Fruit fly (Drosophila melanogaster) whole organism, embryonic: ENCODE results near the gene ND-B17.
A peak's percentile ranks its signal among the peaks of the same experiment; 100 is the strongest.

Experiments used
- B-H1 ChIP-seq: fragments of 200-800 bp; sonication (Bioruptor generic); IDR thresholded peaks from 3 replicates; pipeline ENCODE4 v1.3.6; 2022; ENCODE audit warnings: missing biosample characterization, missing genetic modification characterization
- BEAF-32 ChIP-seq: fragments of 200-800 bp; sonication (Bioruptor generic); optimal IDR thresholded peaks from 3 replicates; lab custom pipeline; 2017; ENCODE audit warnings: missing biosample characterization, missing genetic modification characterization, mild to moderate bottlenecking, moderate library complexity, missing genetic modification reagents
- CG10431 ChIP-seq: fragments of 200-800 bp; sonication (Bioruptor generic); optimal IDR thresholded peaks from 3 replicates; lab custom pipeline; 2018; ENCODE audit warnings: missing biosample characterization, mild to moderate bottlenecking, missing genetic modification characterization
- CG12219 ChIP-seq: fragments of 200-800 bp; sonication (Bioruptor generic); optimal IDR thresholded peaks from 3 replicates; lab custom pipeline; 2018; ENCODE audit warnings: missing biosample characterization, mild to moderate bottlenecking, missing genetic modification characterization
- CG14860 ChIP-seq: fragments of 200-800 bp; sonication (Bioruptor generic); IDR thresholded peaks from 3 replicates; pipeline ENCODE4 v1.3.6; 2022; ENCODE audit warnings: missing biosample characterization, missing genetic modification characterization; ENCODE audit not compliant: partially characterized antibody
- CG17328 ChIP-seq: fragments of 200-800 bp; sonication (Bioruptor generic); IDR thresholded peaks from 2 replicates; pipeline ENCODE4 v1.3.6; 2022; ENCODE audit warnings: missing biosample characterization, missing genetic modification characterization
- CG31224 ChIP-seq: fragments of 200-800 bp; sonication (Bioruptor generic); IDR thresholded peaks from 2 replicates; pipeline ENCODE4 v1.3.6; 2022; ENCODE audit warnings: missing biosample characterization, missing genetic modification characterization
- CG4404 ChIP-seq: fragments of 200-800 bp; sonication (Bioruptor generic); IDR thresholded peaks from 2 replicates; pipeline ENCODE4 v1.3.6; 2022; ENCODE audit warnings: missing biosample characterization, missing genetic modification characterization
- CG5245 ChIP-seq: fragments of 200-800 bp; sonication (Bioruptor generic); optimal IDR thresholded peaks from 3 replicates; lab custom pipeline; 2016; ENCODE audit warnings: missing biosample characterization, missing genetic modification characterization
- CG7357 ChIP-seq: fragments of 200-800 bp; sonication (Bioruptor generic); IDR thresholded peaks from 3 replicates; pipeline ENCODE4 v1.3.6; 2022; ENCODE audit warnings: missing biosample characterization, missing genetic modification characterization
- CG8290 ChIP-seq, 3 experiments: fragments of 200-800 bp; sonication (Bioruptor generic); optimal IDR thresholded peaks; 2 replicates each; lab custom pipeline; 2016 to 2019; ENCODE audit warnings: missing biosample characterization in 3 of 3, missing genetic modification characterization in 3 of 3, mild to moderate bottlenecking in 2 of 3, moderate library complexity in 1 of 3
- CG8478 ChIP-seq: fragments of >200 bp; optimal IDR thresholded peaks from 2 replicates; lab custom pipeline; 2018
- CG9215 ChIP-seq: fragments of 200-800 bp; sonication (Bioruptor generic); IDR thresholded peaks from 2 replicates; pipeline ENCODE4 v1.3.6; 2022; ENCODE audit warnings: missing biosample characterization, missing genetic modification characterization
- CHES-1-like ChIP-seq: fragments of 200-800 bp; sonication (Bioruptor generic); optimal IDR thresholded peaks from 2 replicates; lab custom pipeline; 2016; ENCODE audit warnings: missing biosample characterization, missing genetic modification characterization
- CoRest ChIP-seq: fragments of 200-800 bp; sonication (Bioruptor generic); optimal IDR thresholded peaks from 3 replicates; lab custom pipeline; 2018; ENCODE audit warnings: missing biosample characterization, mild to moderate bottlenecking, missing genetic modification characterization, moderate library complexity
- Dp ChIP-seq: fragments of 200-800 bp; sonication (Bioruptor generic); optimal IDR thresholded peaks from 2 replicates; lab custom pipeline; 2018; ENCODE audit warnings: missing biosample characterization, mild to moderate bottlenecking, missing genetic modification characterization, moderate library complexity
- Drgx ChIP-seq: fragments of 200-800 bp; sonication (Bioruptor generic); IDR thresholded peaks from 2 replicates; pipeline ENCODE4 v1.3.6; 2022; ENCODE audit warnings: missing biosample characterization, missing genetic modification characterization
- E2f2 ChIP-seq: fragments of 200-800 bp; sonication (Bioruptor generic); IDR thresholded peaks from 2 replicates; pipeline ENCODE4 v1.3.6; 2022; ENCODE audit warnings: missing biosample characterization, missing genetic modification characterization
- Fer3 ChIP-seq: fragments of 200-800 bp; sonication (Bioruptor generic); optimal IDR thresholded peaks from 2 replicates; lab custom pipeline; 2018; ENCODE audit warnings: missing biosample characterization, mild to moderate bottlenecking, missing genetic modification characterization, moderate library complexity
- Hr3 ChIP-seq: fragments of 200-800 bp; sonication (Bioruptor generic); optimal IDR thresholded peaks from 3 replicates; lab custom pipeline; 2016; ENCODE audit warnings: missing biosample characterization, missing genetic modification characterization
- Jarid2 ChIP-seq: fragments of 200-800 bp; sonication (Bioruptor generic); optimal IDR thresholded peaks from 3 replicates; lab custom pipeline; 2017; ENCODE audit warnings: mild to moderate bottlenecking, missing biosample characterization, missing genetic modification reagents, missing genetic modification characterization
- Kr ChIP-seq: fragments of 200-800 bp; sonication (Bioruptor generic); optimal IDR thresholded peaks from 2 replicates; lab custom pipeline; 2017; ENCODE audit warnings: missing biosample characterization, mild to moderate bottlenecking, missing genetic modification characterization
- Lhr ChIP-seq: fragments of 200-800 bp; sonication (Bioruptor generic); optimal IDR thresholded peaks from 3 replicates; lab custom pipeline; 2017; ENCODE audit warnings: mild to moderate bottlenecking, missing biosample characterization, missing genetic modification reagents, missing genetic modification characterization
- MBD-R2 ChIP-seq: fragments of 200-800 bp; sonication (Bioruptor generic); IDR thresholded peaks from 2 replicates; pipeline ENCODE4 v1.3.6; 2022; ENCODE audit warnings: missing biosample characterization, missing genetic modification characterization
- NC2β ChIP-seq: fragments of 200-800 bp; sonication (Bioruptor generic); optimal IDR thresholded peaks from 2 replicates; lab custom pipeline; 2016; ENCODE audit warnings: missing biosample characterization, missing genetic modification characterization
- Scr ChIP-seq: fragments of 200-800 bp; sonication (Bioruptor generic); IDR thresholded peaks from 2 replicates; pipeline ENCODE4 v1.3.6; 2022; ENCODE audit warnings: missing biosample characterization, missing genetic modification characterization; ENCODE audit not compliant: partially characterized antibody
- Sin3A ChIP-seq: fragments of >200 bp; optimal IDR thresholded peaks from 2 replicates; lab custom pipeline; 2018
- Sox100B ChIP-seq: fragments of 200-800 bp; sonication (Bioruptor generic); optimal IDR thresholded peaks from 3 replicates; lab custom pipeline; 2018; ENCODE audit warnings: missing biosample characterization, mild to moderate bottlenecking, missing genetic modification characterization
- Spps ChIP-seq: fragments of 200-800 bp; sonication (Bioruptor generic); optimal IDR thresholded peaks from 2 replicates; lab custom pipeline; 2018; ENCODE audit warnings: missing biosample characterization, mild to moderate bottlenecking, missing genetic modification characterization
- ab ChIP-seq: fragments of 200-800 bp; sonication (Bioruptor generic); optimal IDR thresholded peaks from 2 replicates; lab custom pipeline; 2016; ENCODE audit warnings: missing biosample characterization, missing genetic modification characterization
- abd-A ChIP-seq: fragments of 200-800 bp; sonication (Bioruptor generic); optimal IDR thresholded peaks from 3 replicates; lab custom pipeline; 2019; ENCODE audit warnings: missing biosample characterization, mild to moderate bottlenecking, missing genetic modification characterization, moderate library complexity
- amos ChIP-seq: fragments of 200-800 bp; sonication (Bioruptor generic); IDR thresholded peaks from 2 replicates; pipeline ENCODE4 v1.3.6; 2022; ENCODE audit warnings: missing biosample characterization, missing genetic modification characterization; ENCODE audit not compliant: partially characterized antibody
- ap ChIP-seq: fragments of 200-800 bp; sonication (Bioruptor generic); IDR thresholded peaks from 2 replicates; pipeline ENCODE4 v1.3.6; 2022; ENCODE audit warnings: missing biosample characterization, missing genetic modification characterization
- ash1 ChIP-seq: fragments of 200-800 bp; sonication (Bioruptor generic); optimal IDR thresholded peaks from 2 replicates; lab custom pipeline; 2018; ENCODE audit warnings: missing biosample characterization, mild to moderate bottlenecking, missing genetic modification characterization
- bigmax ChIP-seq: fragments of 200-800 bp; sonication (Bioruptor generic); optimal IDR thresholded peaks from 2 replicates; lab custom pipeline; 2018; ENCODE audit warnings: missing biosample characterization, mild to moderate bottlenecking, missing genetic modification characterization
- cad ChIP-seq: fragments of >200 bp; optimal IDR thresholded peaks from 2 replicates; lab custom pipeline; 2017; ENCODE audit warnings: missing biosample characterization, missing genetic modification characterization
- chif ChIP-seq, 2 experiments: fragments of 200-800 bp; sonication (Bioruptor generic); optimal IDR thresholded peaks; 3 replicates each; lab custom pipeline; 2016; ENCODE audit warnings: missing biosample characterization in 2 of 2, missing genetic modification characterization in 2 of 2
- danr ChIP-seq: fragments of 200-800 bp; sonication (Bioruptor generic); IDR thresholded peaks from 2 replicates; pipeline ENCODE4 v1.3.6; 2022; ENCODE audit warnings: missing biosample characterization, missing genetic modification characterization
- disco-r ChIP-seq: fragments of 200-800 bp; sonication (Bioruptor generic); optimal IDR thresholded peaks from 2 replicates; lab custom pipeline; 2016; ENCODE audit warnings: missing biosample characterization, missing genetic modification characterization
- en ChIP-seq: fragments of 200-800 bp; sonication (Bioruptor generic); optimal IDR thresholded peaks from 2 replicates; lab custom pipeline; 2016; ENCODE audit warnings: missing biosample characterization, missing genetic modification characterization
- fd102C ChIP-seq: fragments of 200-800 bp; sonication (Bioruptor generic); optimal IDR thresholded peaks from 2 replicates; lab custom pipeline; 2018; ENCODE audit warnings: missing biosample characterization, mild to moderate bottlenecking, missing genetic modification characterization, moderate library complexity
- gfzf ChIP-seq: fragments of 200-800 bp; sonication (Bioruptor generic); optimal IDR thresholded peaks from 2 replicates; lab custom pipeline; 2016; ENCODE audit warnings: missing biosample characterization, mild to moderate bottlenecking, missing genetic modification characterization, moderate library complexity
- hb ChIP-seq: fragments of 200-800 bp; sonication (Bioruptor generic); IDR thresholded peaks from 3 replicates; pipeline ENCODE4 v1.3.6; 2022; ENCODE audit warnings: missing biosample characterization, missing genetic modification characterization; ENCODE audit not compliant: partially characterized antibody
- mirr ChIP-seq: fragments of 200-800 bp; sonication (Bioruptor generic); optimal IDR thresholded peaks from 3 replicates; lab custom pipeline; 2018; ENCODE audit warnings: missing biosample characterization, mild to moderate bottlenecking, missing genetic modification characterization
- nerfin-2 ChIP-seq: fragments of 200-800 bp; sonication (Bioruptor generic); IDR thresholded peaks from 2 replicates; pipeline ENCODE4 v1.3.6; 2022; ENCODE audit warnings: missing biosample characterization, missing genetic modification characterization; ENCODE audit not compliant: partially characterized antibody
- p53 ChIP-seq: fragments of 200-800 bp; sonication (Bioruptor generic); optimal IDR thresholded peaks from 2 replicates; lab custom pipeline; 2016; ENCODE audit warnings: missing biosample characterization, missing genetic modification characterization
- pzg ChIP-seq: fragments of 200-800 bp; sonication (Bioruptor generic); optimal IDR thresholded peaks from 3 replicates; lab custom pipeline; 2018; ENCODE audit warnings: missing biosample characterization, mild to moderate bottlenecking, missing genetic modification characterization, moderate library complexity
- repo ChIP-seq: fragments of 200-800 bp; sonication (Bioruptor generic); optimal IDR thresholded peaks from 2 replicates; lab custom pipeline; 2016; ENCODE audit warnings: missing biosample characterization, missing genetic modification characterization
- sc ChIP-seq, 3 experiments: fragments of >200 bp in 2 of 3; fragments of 200-800 bp in 1 of 3; sonication (Bioruptor generic) in 1 of 3; optimal IDR thresholded peaks; 2 replicates in 2 of 3; 3 replicates in 1 of 3; lab custom pipeline; 2017; ENCODE audit warnings: mild to moderate bottlenecking in 1 of 3, missing biosample characterization in 1 of 3, missing genetic modification characterization in 1 of 3, missing genetic modification reagents in 1 of 3
- z ChIP-seq: fragments of 200-800 bp; sonication (Bioruptor generic); IDR thresholded peaks from 3 replicates; pipeline ENCODE4 v1.3.6; 2022; ENCODE audit warnings: missing biosample characterization, missing genetic modification characterization
- zf30C ChIP-seq: fragments of 200-800 bp; sonication (Bioruptor generic); optimal IDR thresholded peaks from 3 replicates; lab custom pipeline; 2018; ENCODE audit warnings: missing biosample characterization, mild to moderate bottlenecking, missing genetic modification characterization

ND-B17 gene

DNA sequence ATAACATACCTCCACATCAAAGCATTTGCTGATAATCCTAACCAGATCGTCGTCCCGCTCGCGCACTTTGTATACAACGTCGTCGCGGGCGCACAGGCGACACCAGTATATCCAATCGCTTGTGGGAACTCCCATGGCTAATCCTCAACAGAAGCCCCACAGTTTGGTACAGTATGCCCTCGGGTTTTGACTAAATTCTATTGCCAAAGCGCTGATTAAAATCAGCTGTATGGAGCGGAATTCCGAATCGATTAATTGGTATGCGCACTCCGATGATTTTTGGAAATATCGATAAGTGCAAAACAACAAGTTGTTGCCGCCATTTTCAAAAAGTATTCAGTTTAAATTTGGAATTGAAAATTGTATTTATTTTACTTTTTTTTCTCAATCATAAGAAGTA lies 17.2 kb upstream of the ND-B17 start, which contains the start of gene wek (continued):
- TF ChIP-seq abd-A (tag; lab: Kevin White, UChicago), result no peak
- TF ChIP-seq NC2β (GFP tag; lab: Kevin White, UChicago), result no peak
- TF ChIP-seq CG9215 (GFP tag; lab: Robert Waterston, UW), result no peak
- TF ChIP-seq Spps (tag; lab: Kevin White, UChicago), result no peak
- peak; percentile 83 for TF ChIP-seq MBD-R2 (GFP tag; lab: Robert Waterston, UW)
- TF ChIP-seq CG4404, result no peak
- TF ChIP-seq ap (GFP tag; lab: Robert Waterston, UW), result no peak
- TF ChIP-seq Kr, result no peak
- TF ChIP-seq CG10431 (GFP tag; lab: Kevin White, UChicago), result no peak
- TF ChIP-seq ab (GFP tag; lab: Kevin White, UChicago), result no peak
- TF ChIP-seq Jarid2 (GFP tag; lab: Kevin White, UChicago), result no peak
- no peak for TF ChIP-seq chif (GFP tag; optimal IDR thresholded peaks at IDR 0.05; lab: Kevin White, UChicago)
- TF ChIP-seq pzg (GFP tag; lab: Kevin White, UChicago), result peak; percentile 50
- no peak for TF ChIP-seq p53 (GFP tag; lab: Kevin White, UChicago)
- no peak for TF ChIP-seq Lhr (GFP tag; lab: Kevin White, UChicago)
- no peak for TF ChIP-seq CG8478
- TF ChIP-seq CG17328 (GFP tag; lab: Robert Waterston, UW), result no peak
- no peak for TF ChIP-seq disco-r
- peak; percentile 75 for TF ChIP-seq Scr (GFP tag; lab: Robert Waterston, UW)
- TF ChIP-seq CG31224 (GFP tag; lab: Robert Waterston, UW), result no peak
- TF ChIP-seq B-H1 (GFP tag; lab: Robert Waterston, UW), result no peak
- peak; percentile 69 for TF ChIP-seq amos (GFP tag; lab: Robert Waterston, UW)
- no peak for TF ChIP-seq Drgx (GFP tag; lab: Robert Waterston, UW)
- TF ChIP-seq sc (optimal IDR thresholded peaks at IDR 0.05; lab: Kevin White, UChicago), result no peak
- TF ChIP-seq sc (GFP tag; optimal IDR thresholded peaks at IDR 0.05; lab: Kevin White, UChicago), result no peak
- TF ChIP-seq cad (GFP tag; lab: Kevin White, UChicago), result no peak
- peak; percentile 84 for TF ChIP-seq nerfin-2
- no peak for TF ChIP-seq ash1 (GFP tag; lab: Kevin White, UChicago)
- no peak for TF ChIP-seq fd102C
- no peak for TF ChIP-seq CoRest
- TF ChIP-seq CG5245 (GFP tag; lab: Kevin White, UChicago), result no peak
- no peak for TF ChIP-seq bigmax
- peak; percentile 46; the same call in 1 of the 3 replicates for TF ChIP-seq hb (GFP tag; lab: Robert Waterston, UW)
- TF ChIP-seq CG12219, result no peak
- TF ChIP-seq zf30C (GFP tag; lab: Kevin White, UChicago), result no peak
- no peak for TF ChIP-seq Hr3
- TF ChIP-seq CG8290 (GFP tag; optimal IDR thresholded peaks at IDR 0.05; lab: Kevin White, UChicago), result no peak
- TF ChIP-seq CG8290 (tag; optimal IDR thresholded peaks at IDR 0.05; lab: Kevin White, UChicago), result no peak
- no peak for TF ChIP-seq z (GFP tag; lab: Robert Waterston, UW)
- peak; percentile 70 for TF ChIP-seq CG14860
- TF ChIP-seq Fer3 (tag; lab: Kevin White, UChicago), result no peak
- TF ChIP-seq CG7357, result no peak
- TF ChIP-seq mirr (GFP tag; lab: Kevin White, UChicago), result no peak
- TF ChIP-seq gfzf (GFP tag; lab: Kevin White, UChicago), result peak; percentile 2
- no peak for TF ChIP-seq danr (GFP tag; lab: Robert Waterston, UW)
- no peak for TF ChIP-seq Sox100B (GFP tag; lab: Kevin White, UChicago)
- TF ChIP-seq Sin3A (lab: Kevin White, UChicago), result no peak
- TF ChIP-seq en (GFP tag; lab: Kevin White, UChicago), result no peak
- peak; percentile 82 for TF ChIP-seq Dp (GFP tag; lab: Kevin White, UChicago)
- TF ChIP-seq repo (GFP tag; lab: Kevin White, UChicago), result no peak
- TF ChIP-seq BEAF-32 (GFP tag; lab: Kevin White, UChicago), result peak; percentile 64
- no peak for TF ChIP-seq CHES-1-like (GFP tag; lab: Kevin White, UChicago)
- peak; percentile 93 for TF ChIP-seq E2f2 (GFP tag; lab: Robert Waterston, UW)
